Fruit fly (Drosophila melanogaster) S2 (cell line): ENCODE results near the gene CG43999.

Experiments
- CG8478 ChIP-seq: fragments of >200 bp; optimal IDR thresholded peaks from 2 replicates; lab custom pipeline; 2018
- CTCF ChIP-seq, 2 experiments: fragments of >200 bp; optimal IDR thresholded peaks; 2 replicates each; lab custom pipeline; 2018

dm6 chr3R:23878318-23878799 is 50.4 kb downstream of the CG43999 start:
- no peak for TF ChIP-seq CG8478 (lab: Kevin White, UChicago)
- no peak for TF ChIP-seq CTCF (optimal IDR thresholded peaks at IDR 0.05; lab: Kevin White, UChicago)
